Fruit fly (Drosophila melanogaster): ENCODE measurements around the gene CG6683.
A peak's percentile ranks its signal among the peaks of the same experiment; 100 is the strongest.

CG6683 gene

dm6 chr3L:8524816-8525625, 10.3 kb upstream of the CG6683 start, which contains the start of the genes GstO1 and foi (continued):
- TF ChIP-seq NfI (GFP tag; optimal IDR thresholded peaks at IDR 0.05) (peak; percentile 10), z (GFP tag; IDR thresholded peaks at IDR 0.05) (no peak), gcm2 (GFP tag; optimal IDR thresholded peaks at IDR 0.05) (no peak), vnd (GFP tag; IDR thresholded peaks at IDR 0.05; ENCODE audit: partially characterized antibody) (peak; percentile 99), CG17328 (GFP tag; IDR thresholded peaks at IDR 0.05) (peak; percentile 53; the same call in 1 of the 2 replicates), Hr3 (GFP tag; optimal IDR thresholded peaks at IDR 0.05) (peak; percentile 15), dysf (GFP tag; IDR thresholded peaks at IDR 0.05) (no peak), CG2129 (GFP tag; IDR thresholded peaks at IDR 0.05; ENCODE audit: partially characterized antibody) (peak; percentile 91), Chrac-16 (GFP tag; optimal IDR thresholded peaks at IDR 0.05) (no peak), tx (GFP tag; optimal IDR thresholded peaks at IDR 0.05) (no peak), ham (GFP tag; IDR thresholded peaks at IDR 0.05) (no peak), CG7963 (GFP tag; IDR thresholded peaks at IDR 0.05; ENCODE audit: partially characterized antibody) (peak; percentile 100), mam (GFP tag; optimal IDR thresholded peaks at IDR 0.05) (peak; percentile 41), CG6654 (GFP tag; optimal IDR thresholded peaks at IDR 0.05) (no peak), HLH3B (GFP tag; IDR thresholded peaks at IDR 0.05) (0 out of 2 replicates have a peak, but pooled peaks have one; percentile 29), CG4328 (GFP tag; optimal IDR thresholded peaks at IDR 0.05) (no peak), ap (GFP tag; IDR thresholded peaks at IDR 0.05) (0 out of 2 replicates have a peak, but pooled peaks have one; percentile 10), CG9797 (GFP tag; optimal IDR thresholded peaks at IDR 0.05) (peak; percentile 21), NFAT (GFP tag; IDR thresholded peaks at IDR 0.05) (peak; percentile 69), CG2875 (GFP tag; optimal IDR thresholded peaks at IDR 0.05) (no peak), CG10366 (GFP tag; IDR thresholded peaks at IDR 0.05) (no peak), CG11560 (tag; IDR thresholded peaks at IDR 0.05) (peak; percentile 86), Xbp1 (GFP tag; optimal IDR thresholded peaks at IDR 0.05) (peak; percentile 36), knrl (GFP tag; IDR thresholded peaks at IDR 0.05; ENCODE audit: partially characterized antibody) (peak; percentile 97), CG18262 (tag; optimal IDR thresholded peaks at IDR 0.05) (peak; percentile 32), MESR4 (GFP tag; optimal IDR thresholded peaks at IDR 0.05) (peak; percentile 77), Mrtf (GFP tag; IDR thresholded peaks at IDR 0.05) (no peak), stwl (tag; optimal IDR thresholded peaks at IDR 0.05) (peak; percentile 95), CG34376 (GFP tag; optimal IDR thresholded peaks at IDR 0.05) (no peak), jing (GFP tag; optimal IDR thresholded peaks at IDR 0.05) (no peak), phol (tag; optimal IDR thresholded peaks at IDR 0.05) (peak; percentile 63), wdn (GFP tag; IDR thresholded peaks at IDR 0.05) (no peak), CG2120 (GFP tag; optimal IDR thresholded peaks at IDR 0.05) (peak; percentile 56), CG15073 (GFP tag; optimal IDR thresholded peaks at IDR 0.05) (no peak), CG7839 (tag; optimal IDR thresholded peaks at IDR 0.05) (peak; percentile 7), Opbp (GFP tag; IDR thresholded peaks at IDR 0.05; ENCODE audit: partially characterized antibody) (peak; percentile 99), CG31441 (GFP tag; IDR thresholded peaks at IDR 0.05) (0 out of 2 replicates have a peak, but pooled peaks have one; percentile 31), Med (GFP tag) (peak; percentile 83), CG8290 (GFP tag; optimal IDR thresholded peaks at IDR 0.05) (peak; percentile 29), CG8290 (tag; optimal IDR thresholded peaks at IDR 0.05) (peak in 1 of 2 experiments; percentile 73), CG10147 (GFP tag; optimal IDR thresholded peaks at IDR 0.05) (peak; percentile 6), CG6765 (GFP tag; optimal IDR thresholded peaks at IDR 0.05) (peak; percentile 44), dati (GFP tag; IDR thresholded peaks at IDR 0.05) (no peak), tap (tag; optimal IDR thresholded peaks at IDR 0.05) (no peak), Gug (GFP tag; IDR thresholded peaks at IDR 0.05) (peak; percentile 47; the same call in 1 of the 4 replicates), CG32532 (GFP tag; IDR thresholded peaks at IDR 0.05) (peak; percentile 65; the same call in 1 of the 2 replicates), ewg (GFP tag; optimal IDR thresholded peaks at IDR 0.05) (no peak), CG3847 (GFP tag; IDR thresholded peaks at IDR 0.05) (peak; percentile 36), CG10979 (tag; optimal IDR thresholded peaks at IDR 0.05) (no peak)
